Worm (Caenorhabditis elegans) whole organism, L2 larva: Measurements from ENCODE around the gene npp-23.

Experiments
- C34F6.9 ChIP-seq: fragments of 150-350 bp; optimal IDR thresholded peaks from 2 replicates; lab custom pipeline; 2014; ENCODE audit warnings: missing biosample characterization, missing genetic modification characterization
- R02D3.7 ChIP-seq: fragments of 150-350 bp; optimal IDR thresholded peaks from 2 replicates; lab custom pipeline; 2014; ENCODE audit warnings: missing biosample characterization, missing genetic modification characterization
- aly-2 ChIP-seq: fragments of 150-350 bp; optimal IDR thresholded peaks from 2 replicates; lab custom pipeline; 2014; ENCODE audit warnings: missing biosample characterization, missing genetic modification characterization
- egl-27 ChIP-seq: sonication (generic microtip); optimal IDR thresholded peaks from 3 replicates; lab custom pipeline; 2017; ENCODE audit warnings: missing biosample characterization, missing genetic modification reagents, missing genetic modification characterization
- mab-5 ChIP-seq: fragments of 150-350 bp; optimal IDR thresholded peaks from 2 replicates; lab custom pipeline; 2014; ENCODE audit warnings: missing biosample characterization, missing genetic modification characterization
- mdl-1 ChIP-seq, 2 experiments: fragments of 150-350 bp in 1 of 2; sonication (generic microtip) in 1 of 2; optimal IDR thresholded peaks; 2 replicates each; lab custom pipeline; 2017; ENCODE audit warnings: missing biosample characterization in 2 of 2, missing genetic modification characterization in 2 of 2
- nhr-23 ChIP-seq: fragments of 150-350 bp; optimal IDR thresholded peaks from 2 replicates; lab custom pipeline; 2014; ENCODE audit warnings: missing biosample characterization, missing genetic modification reagents, missing genetic modification characterization
- nhr-237 ChIP-seq: fragments of 150-350 bp; optimal IDR thresholded peaks from 2 replicates; lab custom pipeline; 2014; ENCODE audit warnings: missing biosample characterization, missing genetic modification characterization
- snpc-4 ChIP-seq: fragments of 150-350 bp; optimal IDR thresholded peaks from 2 replicates; lab custom pipeline; 2014; ENCODE audit warnings: missing biosample characterization, missing genetic modification characterization
- unc-55 ChIP-seq: fragments of 150-350 bp; sonication (generic microtip); optimal IDR thresholded peaks from 3 replicates; lab custom pipeline; 2014; ENCODE audit warnings: missing biosample characterization, missing genetic modification reagents, missing genetic modification characterization
- unc-62 ChIP-seq: fragments of 150-350 bp; optimal IDR thresholded peaks from 2 replicates; lab custom pipeline; 2014; ENCODE audit warnings: missing biosample characterization, missing genetic modification reagents, missing genetic modification characterization

ce11 chrIV:8881181-8881580 is 11.7 kb upstream of the npp-23 start, which contains the start of gene C09G9.8:
- TF ChIP-seq nhr-237 (tag; lab: Kevin White, UChicago) (no peak), egl-27 (tag; lab: Kevin White, UChicago) (no peak), R02D3.7 (no peak), mdl-1 (tag; optimal IDR thresholded peaks at IDR 0.05; lab: Kevin White, UChicago) (no peak), unc-62 (no peak), C34F6.9 (tag; lab: Kevin White, UChicago) (no peak), snpc-4 (tag; lab: Kevin White, UChicago) (no peak), nhr-23 (tag; lab: Kevin White, UChicago) (no peak), unc-55 (GFP tag; lab: Kevin White, UChicago) (no peak), aly-2 (tag; lab: Kevin White, UChicago) (no peak), mab-5 (tag; lab: Kevin White, UChicago) (no peak)
